Fruit fly (Drosophila melanogaster) whole organism, wandering third instar larva: ENCODE data around the gene Evi5.

ENCODE experiments used
- Abd-B ChIP-seq: fragments of >200 bp; optimal IDR thresholded peaks from 2 replicates; lab custom pipeline; 2017; ENCODE audit warnings: missing biosample characterization, missing genetic modification characterization
- CG32264 ChIP-seq: fragments of 200-800 bp; sonication (Bioruptor generic); optimal IDR thresholded peaks from 2 replicates; lab custom pipeline; 2016; ENCODE audit warnings: missing biosample characterization, missing genetic modification characterization
- CG9705 ChIP-seq: fragments of 200-800 bp; sonication (Bioruptor generic); optimal IDR thresholded peaks from 2 replicates; lab custom pipeline; 2018; ENCODE audit warnings: missing biosample characterization, mild to moderate bottlenecking, missing genetic modification characterization
- CrebA ChIP-seq: fragments of 200-800 bp; sonication (Bioruptor generic); optimal IDR thresholded peaks from 2 replicates; lab custom pipeline; 2016; ENCODE audit warnings: missing biosample characterization, mild to moderate bottlenecking, missing genetic modification characterization, borderline replicate concordance
- Dfd ChIP-seq: fragments of >200 bp; optimal IDR thresholded peaks from 2 replicates; lab custom pipeline; 2017; ENCODE audit warnings: missing biosample characterization, missing genetic modification characterization
- Dif ChIP-seq: fragments of 200-275, 200-300 bp; sonication (Bioruptor generic); optimal IDR thresholded peaks from 2 replicates; lab custom pipeline; 2018; ENCODE audit warnings: missing biosample characterization, missing genetic modification characterization; ENCODE audit not compliant: partially characterized antibody
- GATAd ChIP-seq: sonication (Bioruptor generic); optimal IDR thresholded peaks from 2 replicates; lab custom pipeline; 2016; ENCODE audit warnings: missing biosample characterization, missing genetic modification characterization
- HLH106 ChIP-seq: fragments of 200-800 bp; optimal IDR thresholded peaks from 3 replicates; lab custom pipeline; 2019; ENCODE audit warnings: missing biosample characterization, mild to moderate bottlenecking, missing genetic modification characterization, moderate library complexity
- Hnf4 ChIP-seq: fragments of 200-800 bp; sonication (Bioruptor generic); optimal IDR thresholded peaks from 2 replicates; lab custom pipeline; 2016; ENCODE audit warnings: missing biosample characterization, mild to moderate bottlenecking, missing genetic modification characterization
- Hr78 ChIP-seq: fragments of >200 bp; optimal IDR thresholded peaks from 2 replicates; lab custom pipeline; 2017; ENCODE audit warnings: missing biosample characterization, missing genetic modification characterization
- Hr83 ChIP-seq: fragments of 200-300 bp; sonication (Bioruptor generic); optimal IDR thresholded peaks from 2 replicates; lab custom pipeline; 2016; ENCODE audit warnings: missing biosample characterization, mild to moderate bottlenecking, missing genetic modification characterization, moderate library complexity; ENCODE audit not compliant: poor library complexity, severe bottlenecking
- Jra ChIP-seq: sonication (Bioruptor generic); optimal IDR thresholded peaks from 2 replicates; lab custom pipeline; 2016; ENCODE audit warnings: missing biosample characterization, missing genetic modification characterization
- Mio ChIP-seq: sonication (Bioruptor generic); optimal IDR thresholded peaks from 2 replicates; lab custom pipeline; 2016; ENCODE audit warnings: missing biosample characterization, missing genetic modification characterization
- Myc ChIP-seq: fragments of >200 bp; optimal IDR thresholded peaks from 2 replicates; lab custom pipeline; 2017
- N ChIP-seq: fragments of >200 bp; optimal IDR thresholded peaks from 2 replicates; lab custom pipeline; 2018; ENCODE audit warnings: missing biosample characterization, missing external identifiers, missing genetic modification characterization
- OdsH ChIP-seq: fragments of 200-800 bp; sonication (Bioruptor generic); optimal IDR thresholded peaks from 2 replicates; lab custom pipeline; 2016; ENCODE audit warnings: missing biosample characterization, mild to moderate bottlenecking, missing genetic modification characterization
- Rel ChIP-seq, 2 experiments: fragments of 200-800 bp; sonication (Bioruptor generic) in 1 of 2; optimal IDR thresholded peaks; 2 replicates in 1 of 2; 3 replicates in 1 of 2; lab custom pipeline; 2016 to 2019; ENCODE audit warnings: mild to moderate bottlenecking in 2 of 2, missing biosample characterization in 2 of 2, missing genetic modification characterization in 2 of 2, moderate library complexity in 1 of 2
- Sp1 ChIP-seq: fragments of 200-800 bp; sonication (Bioruptor generic); optimal IDR thresholded peaks from 3 replicates; lab custom pipeline; 2019; ENCODE audit warnings: missing biosample characterization, mild to moderate bottlenecking, missing genetic modification characterization, moderate library complexity
- Vsx2 ChIP-seq: fragments of 200-300, 225-300 bp; sonication (Bioruptor generic); optimal IDR thresholded peaks from 2 replicates; lab custom pipeline; 2018; ENCODE audit warnings: missing biosample characterization, missing genetic modification characterization; ENCODE audit not compliant: partially characterized antibody
- br ChIP-seq: fragments of 200-800 bp; sonication (Bioruptor generic); optimal IDR thresholded peaks from 2 replicates; lab custom pipeline; 2016; ENCODE audit warnings: missing biosample characterization, missing genetic modification characterization
- brk ChIP-seq: fragments of 200-800 bp; sonication (Bioruptor generic); optimal IDR thresholded peaks from 2 replicates; lab custom pipeline; 2016; ENCODE audit warnings: missing biosample characterization, mild to moderate bottlenecking, missing genetic modification characterization
- dl ChIP-seq, 2 experiments: fragments of 175-275, 200-275 bp in 1 of 2; fragments of 200-275 bp in 1 of 2; sonication (Bioruptor generic); optimal IDR thresholded peaks; lab custom pipeline; 2018; ENCODE audit warnings: mild to moderate bottlenecking in 2 of 2, missing biosample characterization in 2 of 2, missing genetic modification characterization in 2 of 2, moderate library complexity in 2 of 2; ENCODE audit not compliant: partially characterized antibody in 2 of 2, insufficient read depth in 1 of 2
- dmrt93B ChIP-seq: fragments of 200-800 bp; sonication (Bioruptor generic); optimal IDR thresholded peaks from 2 replicates; lab custom pipeline; 2018; ENCODE audit warnings: missing biosample characterization, mild to moderate bottlenecking, missing genetic modification characterization
- dsf ChIP-seq: sonication (Bioruptor generic); optimal IDR thresholded peaks from 2 replicates; lab custom pipeline; 2016; ENCODE audit warnings: missing biosample characterization, missing genetic modification characterization, borderline replicate concordance
- ey ChIP-seq: fragments of 200-800 bp; sonication (Bioruptor generic); optimal IDR thresholded peaks from 2 replicates; lab custom pipeline; 2016; ENCODE audit warnings: missing biosample characterization, missing genetic modification characterization
- foxo ChIP-seq, 2 experiments: fragments of 200-800 bp; sonication (Bioruptor generic); optimal IDR thresholded peaks; 2 replicates in 1 of 2; 3 replicates in 1 of 2; lab custom pipeline; 2016 to 2017; ENCODE audit warnings: missing biosample characterization in 2 of 2, missing genetic modification characterization in 2 of 2
- fru ChIP-seq: fragments of 200-800 bp; sonication (Bioruptor generic); optimal IDR thresholded peaks from 3 replicates; lab custom pipeline; 2016; ENCODE audit warnings: missing biosample characterization, mild to moderate bottlenecking, missing genetic modification characterization
- h ChIP-seq: fragments of 200-800 bp; sonication (Bioruptor generic); optimal IDR thresholded peaks from 3 replicates; lab custom pipeline; 2016; ENCODE audit warnings: missing biosample characterization, mild to moderate bottlenecking, missing genetic modification characterization
- jim ChIP-seq: fragments of 175-275, 200-325 bp; sonication (Bioruptor generic); optimal IDR thresholded peaks from 2 replicates; lab custom pipeline; 2016; ENCODE audit warnings: missing biosample characterization, mild to moderate bottlenecking, missing genetic modification characterization
- lola ChIP-seq: fragments of >200 bp; optimal IDR thresholded peaks from 2 replicates; lab custom pipeline; 2017; ENCODE audit warnings: missing biosample characterization, missing genetic modification characterization
- pan ChIP-seq: fragments of >200 bp; optimal IDR thresholded peaks from 2 replicates; lab custom pipeline; 2017
- psq ChIP-seq: fragments of 200-800 bp; sonication (Bioruptor generic); optimal IDR thresholded peaks from 3 replicates; lab custom pipeline; 2017; ENCODE audit warnings: missing biosample characterization, mild to moderate bottlenecking, missing genetic modification characterization, moderate library complexity
- rgr ChIP-seq: fragments of 200-800 bp; sonication (Bioruptor generic); optimal IDR thresholded peaks from 3 replicates; lab custom pipeline; 2016; ENCODE audit warnings: missing biosample characterization, mild to moderate bottlenecking, missing genetic modification characterization
- sage ChIP-seq: fragments of 200-800 bp; sonication (Bioruptor generic); optimal IDR thresholded peaks from 2 replicates; lab custom pipeline; 2016; ENCODE audit warnings: missing biosample characterization, mild to moderate bottlenecking, missing genetic modification characterization
- sv ChIP-seq: fragments of 200-800 bp; sonication (Bioruptor generic); optimal IDR thresholded peaks from 3 replicates; lab custom pipeline; 2016; ENCODE audit warnings: missing biosample characterization, missing genetic modification characterization
- tai ChIP-seq: sonication (Bioruptor generic); optimal IDR thresholded peaks from 2 replicates; lab custom pipeline; 2016; ENCODE audit warnings: missing biosample characterization, missing genetic modification characterization
- usp ChIP-seq: fragments of >200 bp; optimal IDR thresholded peaks from 2 replicates; lab custom pipeline; 2017; ENCODE audit warnings: missing biosample characterization, missing genetic modification characterization
- woc ChIP-seq: sonication (Bioruptor generic); optimal IDR thresholded peaks from 2 replicates; lab custom pipeline; 2016; ENCODE audit warnings: missing biosample characterization, mild to moderate bottlenecking, missing genetic modification characterization

The Evi5 gene

dm6 chrX:11390625-11391363 lies 63.4 kb downstream of the Evi5 start:
- peak; percentile 38 for TF ChIP-seq fru (GFP tag; lab: Kevin White, UChicago)
- no peak for TF ChIP-seq sage (GFP tag; lab: Kevin White, UChicago)
- no peak for TF ChIP-seq woc
- TF ChIP-seq brk (GFP tag; lab: Kevin White, UChicago) = no peak
- TF ChIP-seq sv (GFP tag; lab: Kevin White, UChicago) = peak; percentile 68
- TF ChIP-seq Dfd = no peak
- TF ChIP-seq CG32264 (GFP tag; lab: Kevin White, UChicago) = no peak
- TF ChIP-seq lola (GFP tag; lab: Kevin White, UChicago) = no peak
- peak; percentile 20 for TF ChIP-seq Sp1 (GFP tag; lab: Kevin White, UChicago)
- TF ChIP-seq dl (GFP tag; optimal IDR thresholded peaks at IDR 0.05; lab: Kevin White, UChicago; ENCODE audit: insufficient read depth in 1 of 2, partially characterized antibody in 2 of 2) = no peak
- no peak for TF ChIP-seq CG9705 (GFP tag; lab: Kevin White, UChicago)
- peak; percentile 27 for TF ChIP-seq HLH106 (tag; lab: Kevin White, UChicago)
- TF ChIP-seq Hnf4 (GFP tag; lab: Kevin White, UChicago) = peak; percentile 17
- TF ChIP-seq dmrt93B = no peak
- TF ChIP-seq Jra (GFP tag; lab: Kevin White, UChicago) = no peak
- TF ChIP-seq Vsx2 = no peak
- TF ChIP-seq Myc (lab: Kevin White, UChicago) = no peak
- peak; percentile 35 for TF ChIP-seq br (GFP tag; lab: Kevin White, UChicago)
- peak; percentile 16 for TF ChIP-seq tai (GFP tag; lab: Kevin White, UChicago)
- no peak for TF ChIP-seq Rel (GFP tag; optimal IDR thresholded peaks at IDR 0.05; lab: Kevin White, UChicago)
- no peak for TF ChIP-seq Rel (tag; optimal IDR thresholded peaks at IDR 0.05; lab: Kevin White, UChicago)
- peak; percentile 52 for TF ChIP-seq rgr (GFP tag; lab: Kevin White, UChicago)
- TF ChIP-seq usp (GFP tag; lab: Kevin White, UChicago) = no peak
- TF ChIP-seq jim (GFP tag; lab: Kevin White, UChicago) = no peak
- TF ChIP-seq Mio = no peak
- peak in 1 of 2 experiments; percentile 59 for TF ChIP-seq foxo (GFP tag; optimal IDR thresholded peaks at IDR 0.05; lab: Kevin White, UChicago)
- peak; percentile 57 for TF ChIP-seq ey (GFP tag; lab: Kevin White, UChicago)
- TF ChIP-seq GATAd = no peak
- TF ChIP-seq N (GFP tag; lab: Kevin White, UChicago) = no peak
- TF ChIP-seq Hr78 (GFP tag; lab: Kevin White, UChicago) = no peak
- TF ChIP-seq Hr83 (GFP tag; lab: Kevin White, UChicago) = no peak
- no peak for TF ChIP-seq CrebA (GFP tag; lab: Kevin White, UChicago)
- TF ChIP-seq pan = no peak
- peak; percentile 28 for TF ChIP-seq OdsH (GFP tag; lab: Kevin White, UChicago)
- no peak for TF ChIP-seq dsf
- TF ChIP-seq psq (GFP tag; lab: Kevin White, UChicago) = peak; percentile 25
- TF ChIP-seq Abd-B = no peak
- TF ChIP-seq h (GFP tag; lab: Kevin White, UChicago) = peak; percentile 45
- TF ChIP-seq Dif = no peak

- TF ChIP-seq Hr78 (GFP tag; lab: Kevin White, UChicago) = no peak
- peak; percentile 33 for TF ChIP-seq h (GFP tag; lab: Kevin White, UChicago)
- no peak for TF ChIP-seq CrebA (GFP tag; lab: Kevin White, UChicago)
- peak; percentile 51 for TF ChIP-seq Hr83 (GFP tag; lab: Kevin White, UChicago)
- no peak for TF ChIP-seq fru (GFP tag; lab: Kevin White, UChicago)
- no peak for TF ChIP-seq N (GFP tag; lab: Kevin White, UChicago)
- no peak for TF ChIP-seq HLH106 (tag; lab: Kevin White, UChicago)
- peak; percentile 31 for TF ChIP-seq Vsx2
- TF ChIP-seq Hnf4 (GFP tag; lab: Kevin White, UChicago) = no peak
- TF ChIP-seq Dif = peak; percentile 81
- TF ChIP-seq Mio = no peak
- TF ChIP-seq Rel (GFP tag; optimal IDR thresholded peaks at IDR 0.05; lab: Kevin White, UChicago) = peak; percentile 37
- no peak for TF ChIP-seq Rel (tag; optimal IDR thresholded peaks at IDR 0.05; lab: Kevin White, UChicago)
- TF ChIP-seq dsf = no peak
- TF ChIP-seq Dfd = no peak
- peak; percentile 82 to 88 for TF ChIP-seq dl (GFP tag; optimal IDR thresholded peaks at IDR 0.05; lab: Kevin White, UChicago; ENCODE audit: insufficient read depth in 1 of 2, partially characterized antibody in 2 of 2)
- no peak for TF ChIP-seq tai (GFP tag; lab: Kevin White, UChicago)
- TF ChIP-seq Jra (GFP tag; lab: Kevin White, UChicago) = peak; percentile 28
- no peak for TF ChIP-seq br (GFP tag; lab: Kevin White, UChicago)
- no peak for TF ChIP-seq Sp1 (GFP tag; lab: Kevin White, UChicago)
Observed at dm6 chrX:11389494-11390447, 64.4 kb downstream of the Evi5 start.
